Fruit fly (Drosophila melanogaster): Measurements from ENCODE around the gene CG11249.

DNA sequence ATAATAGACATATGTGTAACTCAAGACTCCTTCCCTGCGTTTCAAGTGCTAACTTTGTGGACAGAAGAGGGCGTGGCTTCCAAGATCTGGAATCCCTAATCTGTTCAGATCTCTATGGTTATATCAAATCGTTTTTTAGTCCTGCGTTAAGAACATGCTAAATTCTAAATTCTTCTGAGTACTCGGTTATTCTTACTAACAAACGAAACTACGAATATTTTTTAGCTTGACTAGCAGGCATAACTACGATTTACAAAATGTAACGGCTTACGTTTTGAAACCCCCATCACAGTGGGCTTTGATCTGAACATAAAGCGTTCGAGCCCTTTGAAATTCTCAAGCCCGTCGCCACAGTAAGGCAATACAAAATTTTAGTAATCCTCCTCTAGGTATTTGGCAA, 32.9 kb upstream of the CG11249 start, which contains the start of gene CG32445:
- no peak for TF ChIP-seq CG8478 (optimal IDR thresholded peaks at IDR 0.05)
- TF ChIP-seq psq (optimal IDR thresholded peaks at IDR 0.05): no peak
- TF ChIP-seq usp (GFP tag; optimal IDR thresholded peaks at IDR 0.05): no peak
- no peak for TF ChIP-seq Dll (optimal IDR thresholded peaks at IDR 0.05)

Measured in whole organism.